Worm (Caenorhabditis elegans) whole organism, L1 larva: ENCODE data around the gene madf-11.

ENCODE experiments used
- C34B4.2 ChIP-seq: sonication (generic microtip); optimal IDR thresholded peaks from 2 replicates; lab custom pipeline; 2017; ENCODE audit warnings: mild to moderate bottlenecking, missing genetic modification characterization, missing compliant biosample characterization
- F16B12.6 ChIP-seq: fragments of 150-350 bp; optimal IDR thresholded peaks from 2 replicates; lab custom pipeline; 2014; ENCODE audit warnings: missing biosample characterization, missing genetic modification characterization
- Y116A8C.19 ChIP-seq: sonication (generic microtip); optimal IDR thresholded peaks from 2 replicates; lab custom pipeline; 2016; ENCODE audit warnings: missing compliant biosample characterization, missing genetic modification characterization, borderline replicate concordance
- aly-2 ChIP-seq: fragments of 150-350 bp; optimal IDR thresholded peaks from 2 replicates; lab custom pipeline; 2014; ENCODE audit warnings: missing biosample characterization, missing genetic modification characterization
- ceh-63 ChIP-seq: fragments of 200-800 bp; sonication (Bioruptor generic); optimal IDR thresholded peaks from 2 replicates; lab custom pipeline; 2018; ENCODE audit warnings: mild to moderate bottlenecking, missing genetic modification characterization, missing compliant biosample characterization
- dpl-1 ChIP-seq, 3 experiments: fragments of 150-350 bp in 2 of 3; sonication (generic microtip) in 1 of 3; optimal IDR thresholded peaks; 2 replicates each; lab custom pipeline; 2014 to 2017; ENCODE audit warnings: missing biosample characterization in 3 of 3, missing genetic modification characterization in 3 of 3, missing genetic modification reagents in 3 of 3
- dsc-1 ChIP-seq: sonication (generic microtip); optimal IDR thresholded peaks from 2 replicates; lab custom pipeline; 2016; ENCODE audit warnings: mild to moderate bottlenecking, missing genetic modification characterization, missing compliant biosample characterization
- efl-1 ChIP-seq, 4 experiments: fragments of 150-350 bp; optimal IDR thresholded peaks in 3 of 4; peaks in 1 of 4; 1 replicate in 1 of 4; 2 replicates in 3 of 4; lab custom pipeline; 2014; ENCODE audit warnings: missing biosample characterization in 2 of 4, missing genetic modification characterization in 2 of 4, missing genetic modification reagents in 2 of 4
- elt-2 ChIP-seq: sonication (generic microtip); optimal IDR thresholded peaks from 2 replicates; lab custom pipeline; 2016; ENCODE audit warnings: missing genetic modification characterization, mild to moderate bottlenecking, inconsistent platforms, missing compliant biosample characterization, missing genetic modification reagents
- fkh-10 ChIP-seq: sonication (generic microtip); optimal IDR thresholded peaks from 2 replicates; lab custom pipeline; 2017; ENCODE audit warnings: missing biosample characterization, missing genetic modification reagents, missing genetic modification characterization
- grh-1 ChIP-seq: fragments of 200-800 bp; sonication (Bioruptor generic); IDR thresholded peaks from 2 replicates; pipeline ENCODE4 v1.3.6; 2022; ENCODE audit warnings: missing genetic modification reagents, missing genetic modification characterization, missing compliant biosample characterization
- hlh-17 ChIP-seq: fragments of 200-800 bp; sonication (Bioruptor generic); optimal IDR thresholded peaks from 2 replicates; lab custom pipeline; 2018; ENCODE audit warnings: missing genetic modification characterization, mild to moderate bottlenecking, missing compliant biosample characterization, moderate library complexity, borderline replicate concordance
- irx-1 ChIP-seq: sonication (generic microtip); optimal IDR thresholded peaks from 2 replicates; lab custom pipeline; 2016; ENCODE audit warnings: missing genetic modification characterization, missing compliant biosample characterization
- jun-1 ChIP-seq: fragments of 150-350 bp; optimal IDR thresholded peaks from 2 replicates; lab custom pipeline; 2014; ENCODE audit warnings: missing biosample characterization, missing genetic modification reagents, missing genetic modification characterization
- lin-14 ChIP-seq: fragments of 200-800 bp; sonication (Bioruptor generic); optimal IDR thresholded peaks from 2 replicates; lab custom pipeline; 2018; ENCODE audit warnings: mild to moderate bottlenecking, missing genetic modification characterization, moderate library complexity, missing compliant biosample characterization
- lin-15B ChIP-seq: fragments of 150-350 bp; sonication (generic microtip); optimal IDR thresholded peaks from 3 replicates; lab custom pipeline; 2014; ENCODE audit warnings: missing biosample characterization, missing genetic modification characterization
- lin-35 ChIP-seq, 2 experiments: fragments of 150-350 bp; optimal IDR thresholded peaks; 2 replicates each; lab custom pipeline; 2014; ENCODE audit warnings: missing biosample characterization in 2 of 2, missing genetic modification characterization in 2 of 2, missing genetic modification reagents in 2 of 2
- lir-3 ChIP-seq: sonication (generic microtip); optimal IDR thresholded peaks from 2 replicates; lab custom pipeline; 2016; ENCODE audit warnings: mild to moderate bottlenecking, missing genetic modification characterization, moderate library complexity, missing compliant biosample characterization; ENCODE audit not compliant: poor library complexity
- nhr-12 ChIP-seq: sonication (generic microtip); optimal IDR thresholded peaks from 2 replicates; lab custom pipeline; 2017; ENCODE audit warnings: missing biosample characterization, missing genetic modification characterization
- nhr-19 ChIP-seq: fragments of 200-800 bp; sonication (Bioruptor generic); conservative IDR thresholded peaks from 2 replicates; pipeline ENCODE4 v1.3.6; 2022; ENCODE audit warnings: missing genetic modification characterization, missing compliant biosample characterization
- nhr-28 ChIP-seq: fragments of 150-350 bp; optimal IDR thresholded peaks from 2 replicates; lab custom pipeline; 2014; ENCODE audit warnings: missing biosample characterization, missing genetic modification characterization
- nhr-71 ChIP-seq: sonication (generic microtip); optimal IDR thresholded peaks from 2 replicates; lab custom pipeline; 2016; ENCODE audit warnings: mild to moderate bottlenecking, missing genetic modification characterization, moderate library complexity, missing compliant biosample characterization
- nhr-85 ChIP-seq: sonication (generic microtip); peaks from one replicate; lab custom pipeline; 2016; ENCODE audit warnings: missing genetic modification characterization, inconsistent platforms, missing compliant biosample characterization
- pag-3 ChIP-seq: sonication (generic microtip); optimal IDR thresholded peaks from 2 replicates; lab custom pipeline; 2017; ENCODE audit warnings: missing genetic modification characterization, mild to moderate bottlenecking, missing compliant biosample characterization, antibody characterized with exemption, borderline replicate concordance; ENCODE audit not compliant: insufficient read depth
- rnt-1 ChIP-seq: sonication (generic microtip); optimal IDR thresholded peaks from 2 replicates; lab custom pipeline; 2016; ENCODE audit warnings: mild to moderate bottlenecking, missing genetic modification characterization, moderate library complexity, missing compliant biosample characterization
- snpc-4 ChIP-seq: fragments of 150-350 bp; optimal IDR thresholded peaks from 2 replicates; lab custom pipeline; 2014; ENCODE audit warnings: missing biosample characterization, missing genetic modification characterization
- snu-23 ChIP-seq: sonication (generic microtip); optimal IDR thresholded peaks from 2 replicates; lab custom pipeline; 2016; ENCODE audit warnings: missing genetic modification characterization, missing compliant biosample characterization
- unc-30 ChIP-seq: sonication (generic microtip); optimal IDR thresholded peaks from 2 replicates; lab custom pipeline; 2017; ENCODE audit warnings: missing biosample characterization, missing genetic modification characterization
- vab-15 ChIP-seq: sonication (generic microtip); optimal IDR thresholded peaks from 2 replicates; lab custom pipeline; 2017; ENCODE audit warnings: missing genotype, mild to moderate bottlenecking, missing genetic modification characterization, missing compliant biosample characterization
- ztf-11 ChIP-seq, 2 experiments: sonication (generic microtip); optimal IDR thresholded peaks; 2 replicates each; lab custom pipeline; 2016 to 2017; ENCODE audit warnings: missing genetic modification characterization in 2 of 2, missing biosample characterization in 1 of 2, missing compliant biosample characterization in 1 of 2
- ztf-4 ChIP-seq: fragments of 150-350 bp; optimal IDR thresholded peaks from 2 replicates; lab custom pipeline; 2014; ENCODE audit warnings: missing biosample characterization, missing genetic modification characterization

The madf-11 gene

DNA sequence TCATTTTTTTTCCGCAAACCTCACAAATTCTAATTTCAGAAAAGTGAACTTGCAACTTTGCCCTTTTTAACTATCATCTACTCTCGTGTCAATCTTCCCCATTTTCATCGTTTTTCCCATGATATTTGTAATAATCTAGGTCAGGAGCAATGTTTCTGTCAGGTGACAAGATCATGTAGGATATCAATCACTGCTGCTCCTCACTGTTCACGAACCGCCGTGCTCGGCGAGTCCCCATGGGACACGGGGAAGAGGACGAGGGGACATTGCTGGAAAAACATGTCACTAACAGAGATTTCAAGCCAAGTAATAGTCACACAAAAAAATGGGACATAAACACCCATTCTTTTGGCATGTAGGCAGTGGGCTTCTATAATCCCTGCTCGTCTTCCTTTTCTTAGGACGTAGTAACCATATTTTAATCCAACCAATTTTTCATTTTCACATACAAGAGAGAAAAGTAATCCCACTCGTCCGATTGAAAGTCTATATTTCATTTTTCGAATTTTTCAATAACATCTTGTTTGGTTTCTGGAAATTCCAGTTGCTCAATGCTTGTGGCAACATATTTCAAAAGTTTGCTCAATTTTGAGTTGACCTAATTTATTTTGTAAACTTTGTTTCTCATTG, 32.4 kb downstream of the madf-11 start:
- no peak for TF ChIP-seq efl-1 (optimal IDR thresholded peaks at IDR 0.05; lab: Kevin White, UChicago)
- TF ChIP-seq efl-1 (GFP tag; optimal IDR thresholded peaks at IDR 0.05 in 1 of 2; lab: Kevin White, UChicago) = peak in 1 of 2 experiments; percentile 20
- no peak for TF ChIP-seq nhr-12 (tag; lab: Kevin White, UChicago)
- no peak for TF ChIP-seq aly-2 (tag; lab: Kevin White, UChicago)
- peak; percentile 55 for TF ChIP-seq lin-14 (GFP tag; lab: Kevin White, UChicago)
- peak; percentile 54 for TF ChIP-seq unc-30 (tag; lab: Kevin White, UChicago)
- no peak for TF ChIP-seq ztf-11 (tag; optimal IDR thresholded peaks at IDR 0.05; lab: Kevin White, UChicago)
- TF ChIP-seq fkh-10 (GFP tag; lab: Kevin White, UChicago) = no peak
- peak; percentile 50 for TF ChIP-seq rnt-1
- no peak for TF ChIP-seq ztf-4 (tag; lab: Kevin White, UChicago)
- no peak for TF ChIP-seq hlh-17 (GFP tag; lab: Kevin White, UChicago)
- no peak for TF ChIP-seq jun-1 (tag; lab: Kevin White, UChicago)
- TF ChIP-seq nhr-71 = peak; percentile 28

DNA sequence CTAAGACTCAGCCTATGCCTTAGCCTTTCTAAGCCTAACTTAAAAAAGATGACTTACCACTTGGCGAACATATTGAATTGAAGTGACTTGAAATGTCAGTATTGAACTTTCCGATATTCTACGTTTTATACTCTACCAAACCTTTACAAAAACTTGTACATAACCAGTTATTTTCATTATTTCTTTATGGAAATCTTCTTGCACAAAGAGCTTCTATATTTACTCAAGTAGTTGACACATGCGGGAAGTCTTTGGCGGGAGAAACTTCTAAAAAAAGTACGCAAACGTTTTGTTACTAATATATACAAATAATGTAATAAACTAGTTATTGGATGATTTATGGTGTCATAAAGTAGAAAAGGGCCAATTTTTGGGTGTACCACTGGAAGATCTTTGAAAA, 34.6 kb downstream of the madf-11 start, which contains the start of gene nspb-12:
Gene nspb-12 (minus strand): TSS at position 101 of the 400 bp plus-strand sequence.
- TF ChIP-seq vab-15 (tag; lab: Kevin White, UChicago) (no peak), C34B4.2 (no peak), ceh-63 (GFP tag; lab: Kevin White, UChicago) (no peak), rnt-1 (no peak), lir-3 (tag; lab: Kevin White, UChicago) (no peak)

DNA sequence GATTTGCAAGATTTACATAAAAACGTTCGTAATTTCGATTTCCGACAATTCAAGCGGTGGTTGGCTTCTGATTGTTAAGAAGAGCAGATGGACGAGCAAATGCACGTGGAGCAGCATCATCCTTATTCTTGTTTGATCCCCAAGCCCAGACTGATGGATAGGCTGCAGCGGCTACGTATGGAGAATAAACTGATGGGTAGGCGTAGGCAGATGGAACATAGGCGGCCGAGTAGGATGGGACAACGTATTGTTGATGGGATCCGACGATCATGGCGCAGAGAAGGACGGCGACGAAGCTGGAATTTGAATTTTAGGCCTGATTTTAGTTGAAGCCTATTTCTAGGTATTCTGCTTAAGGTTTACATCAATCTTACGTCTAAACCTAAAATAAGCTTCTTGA, 35.0 kb downstream of the madf-11 start:
- TF ChIP-seq dpl-1 (GFP tag; optimal IDR thresholded peaks at IDR 0.05; lab: Kevin White, UChicago) (no peak), efl-1 (optimal IDR thresholded peaks at IDR 0.05; lab: Kevin White, UChicago) (no peak), efl-1 (GFP tag; optimal IDR thresholded peaks at IDR 0.05 in 1 of 2; lab: Kevin White, UChicago) (no peak), pag-3 (tag; lab: Kevin White, UChicago) (no peak), irx-1 (no peak), nhr-71 (no peak), nhr-28 (tag; lab: Kevin White, UChicago) (no peak), lin-15B (tag; lab: Kevin White, UChicago) (no peak), F16B12.6 (tag; lab: Kevin White, UChicago) (no peak), grh-1 (GFP tag; lab: Robert Waterston, UW) (no peak), elt-2 (no peak), lin-35 (GFP tag; optimal IDR thresholded peaks at IDR 0.05; lab: Kevin White, UChicago) (no peak), snpc-4 (tag; lab: Kevin White, UChicago) (no peak), Y116A8C.19 (tag; lab: Kevin White, UChicago) (no peak)

DNA sequence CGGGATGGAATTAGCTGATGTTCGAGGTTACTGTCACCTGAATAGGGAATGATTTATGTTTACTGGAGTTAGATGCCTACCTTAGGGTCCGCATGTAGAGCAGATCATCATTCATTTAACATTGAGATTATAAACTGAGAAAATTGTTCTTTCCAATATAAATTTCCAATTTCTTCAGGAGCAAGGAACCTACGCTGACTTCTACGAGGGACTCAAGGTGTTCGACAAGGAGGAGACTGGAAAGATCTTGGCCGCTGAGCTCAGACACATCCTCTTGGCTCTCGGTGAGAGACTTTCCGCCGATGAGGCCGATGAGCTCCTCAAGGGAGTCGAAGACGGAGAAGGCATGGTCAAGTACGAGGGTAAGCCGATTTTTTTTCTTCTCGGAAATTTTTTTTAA, 36.8 kb downstream of the madf-11 start:
- TF ChIP-seq nhr-85 (tag; lab: Kevin White, UChicago) = peak; percentile 51
- no peak for TF ChIP-seq jun-1 (tag; lab: Kevin White, UChicago)

DNA sequence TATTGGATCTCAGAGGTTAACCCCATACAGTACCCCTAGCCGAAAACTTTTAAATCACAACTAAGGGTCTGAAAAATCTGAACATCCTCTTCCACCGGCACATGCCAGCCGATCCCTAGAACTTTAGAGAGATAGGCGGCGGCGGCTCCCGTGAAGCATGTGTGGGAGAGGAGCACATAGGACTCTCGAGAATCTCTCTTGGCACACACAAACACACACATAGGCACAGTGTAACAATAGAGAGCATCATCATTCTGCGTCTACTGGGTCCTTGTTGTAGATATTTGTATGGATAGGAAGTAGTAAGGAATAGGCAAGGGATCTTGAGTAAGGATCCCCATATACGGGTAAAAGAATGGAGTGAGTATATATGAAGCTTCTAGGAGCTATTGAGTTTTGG, 37.6 kb downstream of the madf-11 start:
- TF ChIP-seq lin-15B (tag; lab: Kevin White, UChicago) (no peak), pag-3 (tag; lab: Kevin White, UChicago) (peak; percentile 89), lin-14 (GFP tag; lab: Kevin White, UChicago) (peak; percentile 28), nhr-71 (peak; percentile 33), C34B4.2 (no peak), dsc-1 (tag; lab: Kevin White, UChicago) (peak; percentile 26), nhr-19 (GFP tag; lab: Robert Waterston, UW) (peak; percentile 13; the same call in 1 of the 2 replicates), snu-23 (GFP tag; lab: Kevin White, UChicago) (peak; percentile 1), jun-1 (tag; lab: Kevin White, UChicago) (no peak), rnt-1 (peak; percentile 55)
